Worm (Caenorhabditis elegans): ENCODE measurements around the gene syx-5.
A peak's percentile ranks its signal among the peaks of the same experiment; 100 is the strongest.

syx-5 gene

ce11 chrV:11796343-11796742, 31.6 kb downstream of the syx-5 start:
- TF ChIP-seq hlh-12 (tag; optimal IDR thresholded peaks at IDR 0.05) (no peak), rpc-1 (optimal IDR thresholded peaks at IDR 0.05) (no peak), rpc-1 (tag; optimal IDR thresholded peaks at IDR 0.05) (no peak), unc-130 (GFP tag; optimal IDR thresholded peaks at IDR 0.05) (no peak), lag-1 (GFP tag; IDR thresholded peaks at IDR 0.05) (no peak), let-607 (tag; optimal IDR thresholded peaks at IDR 0.05) (no peak), attf-3 (GFP tag; conservative IDR thresholded peaks at IDR 0.05) (no peak), nfyb-1 (GFP tag; IDR thresholded peaks at IDR 0.05) (no peak)

ce11 chrV:11797272-11797855, 32.7 kb downstream of the syx-5 start:
- no peak for TF ChIP-seq dpl-1 (GFP tag; optimal IDR thresholded peaks at IDR 0.05)
- no peak for TF ChIP-seq attf-3 (GFP tag; conservative IDR thresholded peaks at IDR 0.05)
- TF ChIP-seq pbrm-1 (GFP tag; IDR thresholded peaks at IDR 0.05): no peak
- no peak for TF ChIP-seq C06A6.2 (GFP tag; conservative IDR thresholded peaks at IDR 0.05)
- TF ChIP-seq rec-8 (tag; optimal IDR thresholded peaks at IDR 0.05): no peak
- no peak for TF ChIP-seq F39B2.1 (GFP tag; IDR thresholded peaks at IDR 0.05)
- TF ChIP-seq nhr-80 (tag; optimal IDR thresholded peaks at IDR 0.05): no peak
- no peak for TF ChIP-seq madf-10 (tag; optimal IDR thresholded peaks at IDR 0.05)
- no peak for TF ChIP-seq B0035.1 (tag; optimal IDR thresholded peaks at IDR 0.05)
- TF ChIP-seq lir-1 (GFP tag; conservative IDR thresholded peaks at IDR 0.05): no peak
- TF ChIP-seq ceh-79 (tag; optimal IDR thresholded peaks at IDR 0.05): no peak
- TF ChIP-seq unc-130 (GFP tag; optimal IDR thresholded peaks at IDR 0.05): no peak
- no peak for TF ChIP-seq nfya-1 (tag; optimal IDR thresholded peaks at IDR 0.05; ENCODE audit: borderline replicate concordance, insufficient read depth)

ce11 chrV:11798320-11798719, 33.6 kb downstream of the syx-5 start:
- no peak for TF ChIP-seq ceh-58 (GFP tag; IDR thresholded peaks at IDR 0.05)
- TF ChIP-seq K11D2.4 (GFP tag; IDR thresholded peaks at IDR 0.05): 0 out of 2 replicates have a peak, but pooled peaks have one; percentile 12

ce11 chrV:11799252-11799822, 34.6 kb downstream of the syx-5 start:
- TF ChIP-seq mcd-1 (GFP tag; IDR thresholded peaks at IDR 0.05) (no peak), lin-40 (tag; optimal IDR thresholded peaks at IDR 0.05) (peak; percentile 80), aptf-3 (GFP tag; IDR thresholded peaks at IDR 0.05) (no peak), F55B11.4 (tag; optimal IDR thresholded peaks at IDR 0.05; ENCODE audit: borderline replicate concordance, insufficient read depth) (no peak), cebp-1 (GFP tag; IDR thresholded peaks at IDR 0.05) (no peak), cebp-1 (tag; optimal IDR thresholded peaks at IDR 0.05) (peak; percentile 3), C06A6.2 (GFP tag; conservative IDR thresholded peaks at IDR 0.05) (peak; percentile 51; the same call in 1 of the 2 replicates), K11D2.4 (GFP tag; IDR thresholded peaks at IDR 0.05) (no peak), Y79H2A.3 (GFP tag; conservative IDR thresholded peaks at IDR 0.05) (no peak), die-1 (tag; optimal IDR thresholded peaks at IDR 0.05) (peak; percentile 86), nfyb-1 (GFP tag; IDR thresholded peaks at IDR 0.05) (peak; percentile 70; the same call in 1 of the 2 replicates), egl-44 (GFP tag; IDR thresholded peaks at IDR 0.05) (peak; percentile 18; the same call in 1 of the 2 replicates), K12H6.12 (tag; optimal IDR thresholded peaks at IDR 0.05) (no peak), Y53F4B.3 (GFP tag; IDR thresholded peaks at IDR 0.05) (no peak), ztf-25 (GFP tag; IDR thresholded peaks at IDR 0.05) (no peak), rcor-1 (GFP tag; IDR thresholded peaks at IDR 0.05) (no peak), F22D6.2 (tag; optimal IDR thresholded peaks at IDR 0.05) (peak; percentile 81), ztf-26 (tag; optimal IDR thresholded peaks at IDR 0.05) (peak; percentile 91), madf-3 (GFP tag; IDR thresholded peaks at IDR 0.05) (0 out of 2 replicates have a peak, but pooled peaks have one; percentile 19), chd-7 (tag; optimal IDR thresholded peaks at IDR 0.05) (peak; percentile 66), somi-1 (GFP tag; optimal IDR thresholded peaks at IDR 0.05) (peak; percentile 69), hsf-1 (GFP tag; IDR thresholded peaks at IDR 0.05) (no peak), T26A5.8 (tag; optimal IDR thresholded peaks at IDR 0.05) (no peak)
